Fruit fly (Drosophila melanogaster) whole organism, adult: ENCODE results near the gene CG12698.

Source experiments
- CG11617 ChIP-seq: fragments of 200-800 bp; sonication (Bioruptor generic); optimal IDR thresholded peaks from 2 replicates; lab custom pipeline; 2017; ENCODE audit warnings: mild to moderate bottlenecking, missing biosample characterization, missing genetic modification reagents, missing genetic modification characterization
- CG12768 ChIP-seq: fragments of 200-800 bp; sonication (Bioruptor generic); optimal IDR thresholded peaks from 2 replicates; lab custom pipeline; 2017; ENCODE audit warnings: missing biosample characterization, missing genetic modification characterization, mild to moderate bottlenecking, moderate library complexity, missing genetic modification reagents
- CG1620 ChIP-seq: fragments of 200-800 bp; sonication (Bioruptor generic); optimal IDR thresholded peaks from 2 replicates; lab custom pipeline; 2016; ENCODE audit warnings: missing biosample characterization, missing genetic modification characterization
- CG33017 ChIP-seq: fragments of 200-800 bp; sonication (Bioruptor generic); optimal IDR thresholded peaks from 2 replicates; lab custom pipeline; 2018; ENCODE audit warnings: missing biosample characterization, mild to moderate bottlenecking, missing genetic modification characterization, moderate library complexity
- CG5204 ChIP-seq: fragments of 200-800 bp; sonication (Bioruptor generic); optimal IDR thresholded peaks from 2 replicates; lab custom pipeline; 2016; ENCODE audit warnings: missing biosample characterization, missing genetic modification characterization
- CG7045 ChIP-seq: fragments of 200-800 bp; sonication (Bioruptor generic); optimal IDR thresholded peaks from 2 replicates; lab custom pipeline; 2017; ENCODE audit warnings: missing biosample characterization, mild to moderate bottlenecking, missing genetic modification characterization
- CG7101 ChIP-seq: fragments of 200-800 bp; sonication (Bioruptor generic); optimal IDR thresholded peaks from 2 replicates; lab custom pipeline; 2018; ENCODE audit warnings: missing biosample characterization, mild to moderate bottlenecking, missing genetic modification characterization, moderate library complexity
- Clk ChIP-seq: fragments of 200-800 bp; sonication (Bioruptor generic); optimal IDR thresholded peaks from 2 replicates; lab custom pipeline; 2017; ENCODE audit warnings: missing biosample characterization, missing genetic modification characterization
- Crg-1 ChIP-seq: fragments of 200-800 bp; sonication (Bioruptor generic); optimal IDR thresholded peaks from 2 replicates; lab custom pipeline; 2016; ENCODE audit warnings: missing biosample characterization, missing genetic modification characterization
- Hr96 ChIP-seq: fragments of 200-800 bp; sonication (Bioruptor generic); optimal IDR thresholded peaks from 2 replicates; lab custom pipeline; 2016; ENCODE audit warnings: missing biosample characterization, missing genetic modification characterization
- Mnt ChIP-seq: fragments of 200-800 bp; sonication (Bioruptor generic); optimal IDR thresholded peaks from 2 replicates; lab custom pipeline; 2016; ENCODE audit warnings: missing biosample characterization, mild to moderate bottlenecking, missing genetic modification characterization
- cic ChIP-seq: fragments of 200-800 bp; sonication (Bioruptor generic); optimal IDR thresholded peaks from 2 replicates; lab custom pipeline; 2017; ENCODE audit warnings: missing biosample characterization, mild to moderate bottlenecking, missing genetic modification characterization, moderate library complexity
- cnc ChIP-seq, 2 experiments: fragments of >200 bp; optimal IDR thresholded peaks; 2 replicates each; lab custom pipeline; 2017
- kay ChIP-seq: fragments of 200-800 bp; sonication (Bioruptor generic); peaks from one replicate; lab custom pipeline; 2016; ENCODE audit warnings: missing biosample characterization, missing genetic modification characterization, borderline replicate concordance
- ovo ChIP-seq: fragments of 200-800 bp; sonication (Bioruptor generic); optimal IDR thresholded peaks from 2 replicates; lab custom pipeline; 2016; ENCODE audit warnings: missing biosample characterization, missing genetic modification characterization
- tj ChIP-seq: fragments of 200-800 bp; sonication (Bioruptor generic); optimal IDR thresholded peaks from 3 replicates; lab custom pipeline; 2017; ENCODE audit warnings: missing biosample characterization, mild to moderate bottlenecking, missing genetic modification characterization, moderate library complexity

CG12698 gene

DNA sequence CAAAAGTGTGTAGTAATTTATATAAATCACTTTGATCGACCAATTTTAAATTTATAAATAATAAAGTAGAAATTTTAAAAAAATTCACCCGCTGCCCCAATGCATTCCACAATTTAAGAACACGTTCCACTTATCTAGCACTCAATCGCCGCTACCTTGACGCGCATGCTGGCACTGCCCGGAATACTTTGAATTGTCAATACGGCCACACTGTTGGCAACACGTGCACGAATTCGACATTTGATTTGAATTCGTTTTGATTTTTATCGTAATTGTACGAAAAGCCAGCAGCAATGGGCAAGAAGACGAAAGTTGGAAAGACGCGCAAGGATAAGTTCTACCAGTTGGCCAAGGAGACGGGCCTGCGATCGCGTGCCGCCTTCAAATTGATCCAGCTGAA is 9.1 kb upstream of the CG12698 start, which contains the start of gene CG8939:
TSS of gene CG8939 (plus strand) at position 186 of the 400 bp plus-strand sequence.
- no peak for TF ChIP-seq CG5204 (GFP tag; lab: Kevin White, UChicago)
- peak; percentile 99 for TF ChIP-seq Mnt
- no peak for TF ChIP-seq ovo (GFP tag; lab: Kevin White, UChicago)
- no peak for TF ChIP-seq tj
- TF ChIP-seq cic (GFP tag; lab: Kevin White, UChicago), result no peak
- no peak for TF ChIP-seq CG7101 (tag; lab: Kevin White, UChicago)
- no peak for TF ChIP-seq Clk (GFP tag; lab: Kevin White, UChicago)

DNA sequence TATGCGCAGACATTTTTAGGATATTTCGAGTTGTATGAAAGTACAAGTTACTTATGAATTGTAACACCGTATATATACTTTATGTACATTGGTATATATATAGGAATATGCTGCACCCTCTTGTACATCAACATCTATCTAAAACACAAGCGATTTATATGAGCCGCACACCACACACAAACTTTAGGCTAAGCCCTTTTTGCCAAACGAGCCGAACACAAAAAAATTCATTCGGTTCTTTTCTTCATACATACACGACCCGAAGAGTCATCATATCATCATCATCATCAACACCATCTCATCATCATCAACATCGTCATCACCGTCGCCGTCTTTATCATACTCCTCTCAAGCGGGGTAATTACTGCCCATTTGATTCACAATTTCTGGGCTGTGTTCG is 881 bp upstream of the CG12698 start:
- TF ChIP-seq Mnt, result no peak
- peak; percentile 74 for TF ChIP-seq kay
- TF ChIP-seq ovo (GFP tag; lab: Kevin White, UChicago), result no peak
- no peak for TF ChIP-seq CG5204 (GFP tag; lab: Kevin White, UChicago)

DNA sequence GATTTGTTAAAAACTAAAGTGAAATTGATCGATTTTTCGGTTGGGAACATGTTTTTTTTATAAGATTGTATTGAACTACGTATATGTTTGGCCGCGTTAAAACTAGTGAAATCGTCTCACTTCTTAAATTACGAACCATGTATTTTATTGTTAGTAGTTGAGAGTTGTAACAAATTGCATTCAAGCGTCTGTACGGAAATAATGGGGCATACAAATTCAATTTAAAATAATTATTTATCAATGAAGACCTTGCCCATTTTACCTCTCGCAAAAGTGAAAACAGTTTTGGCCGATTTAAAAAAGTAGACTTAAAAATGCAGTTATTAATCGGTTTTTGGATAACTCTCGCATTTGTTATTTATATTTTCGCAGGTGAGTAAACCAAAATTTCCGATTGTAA is 2.9 kb downstream of the CG12698 start, which contains the start of gene Muc14A:
TSS of gene Muc14A (plus strand) at position 301 of the 400 bp plus-strand sequence.
- TF ChIP-seq kay (no peak), Clk (GFP tag; lab: Kevin White, UChicago) (no peak), CG12768 (GFP tag; lab: Kevin White, UChicago) (no peak), CG11617 (GFP tag; lab: Kevin White, UChicago) (no peak), CG5204 (GFP tag; lab: Kevin White, UChicago) (no peak), CG33017 (tag; lab: Kevin White, UChicago) (no peak), tj (no peak), cnc (optimal IDR thresholded peaks at IDR 0.05; lab: Kevin White, UChicago) (no peak), Crg-1 (GFP tag; lab: Kevin White, UChicago) (no peak), CG7101 (tag; lab: Kevin White, UChicago) (no peak), CG7045 (no peak), ovo (GFP tag; lab: Kevin White, UChicago) (no peak), CG1620 (GFP tag; lab: Kevin White, UChicago) (no peak), Hr96 (GFP tag; lab: Kevin White, UChicago) (no peak)
